Worm (Caenorhabditis elegans) whole organism, L2 larva: Measurements from ENCODE around the gene nep-5.

ENCODE experiments used
- C34F6.9 ChIP-seq: fragments of 150-350 bp; optimal IDR thresholded peaks from 2 replicates; lab custom pipeline; 2014; ENCODE audit warnings: missing biosample characterization, missing genetic modification characterization
- F13H6.1 ChIP-seq: sonication (generic microtip); optimal IDR thresholded peaks from 2 replicates; lab custom pipeline; 2016; ENCODE audit warnings: missing genetic modification characterization, missing compliant biosample characterization
- R02D3.7 ChIP-seq: fragments of 150-350 bp; optimal IDR thresholded peaks from 2 replicates; lab custom pipeline; 2014; ENCODE audit warnings: missing biosample characterization, missing genetic modification characterization
- Y55F3AM.14 ChIP-seq: fragments of 200-800 bp; sonication (Bioruptor generic); optimal IDR thresholded peaks from 2 replicates; lab custom pipeline; 2018; ENCODE audit warnings: mild to moderate bottlenecking, missing genetic modification characterization, missing compliant biosample characterization
- ZK546.5 ChIP-seq: sonication (generic microtip); optimal IDR thresholded peaks from 2 replicates; lab custom pipeline; 2017; ENCODE audit warnings: missing biosample characterization, missing genetic modification characterization
- alr-1 ChIP-seq: fragments of 150-350 bp; optimal IDR thresholded peaks from 2 replicates; lab custom pipeline; 2014; ENCODE audit warnings: missing biosample characterization, missing genetic modification characterization
- aly-2 ChIP-seq: fragments of 150-350 bp; optimal IDR thresholded peaks from 2 replicates; lab custom pipeline; 2014; ENCODE audit warnings: missing biosample characterization, missing genetic modification characterization
- blmp-1 ChIP-seq: sonication (generic microtip); optimal IDR thresholded peaks from 2 replicates; lab custom pipeline; 2017; ENCODE audit warnings: missing genetic modification characterization, mild to moderate bottlenecking, missing compliant biosample characterization, antibody characterized with exemption, moderate library complexity; ENCODE audit not compliant: insufficient read depth
- dmd-4 ChIP-seq: sonication (generic microtip); optimal IDR thresholded peaks from 2 replicates; lab custom pipeline; 2017; ENCODE audit warnings: missing biosample characterization, missing genetic modification characterization
- elt-1 ChIP-seq: fragments of 150-350 bp; optimal IDR thresholded peaks from 2 replicates; lab custom pipeline; 2014; ENCODE audit warnings: missing biosample characterization, missing genetic modification characterization
- elt-3 ChIP-seq: sonication (generic microtip); optimal IDR thresholded peaks from 2 replicates; lab custom pipeline; 2017; ENCODE audit warnings: missing biosample characterization, missing genetic modification characterization
- fos-1 ChIP-seq: fragments of 150-350 bp; optimal IDR thresholded peaks from 2 replicates; lab custom pipeline; 2014; ENCODE audit warnings: missing biosample characterization, missing genetic modification characterization
- gmeb-1 ChIP-seq: fragments of 150-350 bp; optimal IDR thresholded peaks from 2 replicates; lab custom pipeline; 2014; ENCODE audit warnings: missing biosample characterization, missing genetic modification characterization
- lin-11 ChIP-seq: fragments of 150-350 bp; sonication (generic microtip); optimal IDR thresholded peaks from 2 replicates; lab custom pipeline; 2014; ENCODE audit warnings: missing biosample characterization, missing genetic modification characterization, inconsistent platforms, mixed read lengths
- lin-39 ChIP-seq: fragments of 150-350 bp; optimal IDR thresholded peaks from 2 replicates; lab custom pipeline; 2014; ENCODE audit warnings: missing biosample characterization, missing genetic modification reagents, missing genetic modification characterization
- lsy-2 ChIP-seq, 2 experiments: fragments of 150-350 bp in 1 of 2; sonication (generic microtip) in 1 of 2; optimal IDR thresholded peaks; 2 replicates each; lab custom pipeline; 2014 to 2017; ENCODE audit warnings: missing biosample characterization in 2 of 2, missing genetic modification characterization in 2 of 2
- mbf-1 ChIP-seq: sonication (generic microtip); optimal IDR thresholded peaks from 2 replicates; lab custom pipeline; 2017; ENCODE audit warnings: missing biosample characterization, missing genetic modification characterization
- mdl-1 ChIP-seq, 2 experiments: fragments of 150-350 bp in 1 of 2; sonication (generic microtip) in 1 of 2; optimal IDR thresholded peaks; 2 replicates each; lab custom pipeline; 2017; ENCODE audit warnings: missing biosample characterization in 2 of 2, missing genetic modification characterization in 2 of 2
- nhr-11 ChIP-seq: fragments of 150-350 bp; optimal IDR thresholded peaks from 2 replicates; lab custom pipeline; 2014; ENCODE audit warnings: missing biosample characterization, missing genetic modification characterization
- nhr-12 ChIP-seq: fragments of 150-350 bp; optimal IDR thresholded peaks from 2 replicates; lab custom pipeline; 2014; ENCODE audit warnings: missing biosample characterization, missing genetic modification characterization
- nhr-129 ChIP-seq: fragments of 150-350 bp; optimal IDR thresholded peaks from 2 replicates; lab custom pipeline; 2014; ENCODE audit warnings: missing biosample characterization, missing genetic modification characterization
- nhr-21 ChIP-seq: fragments of 150-350 bp; optimal IDR thresholded peaks from 2 replicates; lab custom pipeline; 2014; ENCODE audit warnings: missing biosample characterization, missing genetic modification characterization
- nhr-237 ChIP-seq: fragments of 150-350 bp; optimal IDR thresholded peaks from 2 replicates; lab custom pipeline; 2014; ENCODE audit warnings: missing biosample characterization, missing genetic modification characterization
- nhr-25 ChIP-seq: fragments of 150-350 bp; sonication (generic microtip); optimal IDR thresholded peaks from 3 replicates; lab custom pipeline; 2014; ENCODE audit warnings: missing biosample characterization, missing genetic modification characterization
- nhr-6 ChIP-seq: fragments of 150-350 bp; optimal IDR thresholded peaks from 2 replicates; lab custom pipeline; 2014; ENCODE audit warnings: missing biosample characterization, missing genetic modification characterization
- sem-4 ChIP-seq: fragments of 150-350 bp; optimal IDR thresholded peaks from 2 replicates; lab custom pipeline; 2014; ENCODE audit warnings: missing biosample characterization, missing genetic modification reagents, missing genetic modification characterization
- sma-3 ChIP-seq: sonication (generic microtip); optimal IDR thresholded peaks from 2 replicates; lab custom pipeline; 2016; ENCODE audit warnings: missing genetic modification reagents, missing genetic modification characterization, missing compliant biosample characterization
- snpc-4 ChIP-seq: fragments of 150-350 bp; optimal IDR thresholded peaks from 2 replicates; lab custom pipeline; 2014; ENCODE audit warnings: missing biosample characterization, missing genetic modification characterization
- unc-39 ChIP-seq: fragments of 150-350 bp; optimal IDR thresholded peaks from 2 replicates; lab custom pipeline; 2014; ENCODE audit warnings: missing biosample characterization, missing genetic modification characterization
- unc-55 ChIP-seq: fragments of 150-350 bp; sonication (generic microtip); optimal IDR thresholded peaks from 3 replicates; lab custom pipeline; 2014; ENCODE audit warnings: missing biosample characterization, missing genetic modification reagents, missing genetic modification characterization
- ztf-1 ChIP-seq: fragments of 200-800 bp; sonication (Bioruptor generic); conservative IDR thresholded peaks from 2 replicates; pipeline ENCODE4 v1.3.6; 2022; ENCODE audit warnings: missing genetic modification characterization, missing compliant biosample characterization
- ztf-11 ChIP-seq: sonication (generic microtip); optimal IDR thresholded peaks from 2 replicates; lab custom pipeline; 2017; ENCODE audit warnings: missing biosample characterization, missing genetic modification characterization
- ztf-4 ChIP-seq: fragments of 150-350 bp; optimal IDR thresholded peaks from 2 replicates; lab custom pipeline; 2014; ENCODE audit warnings: missing biosample characterization, missing genetic modification characterization

nep-5 gene

ce11 chrII:5494405-5494804 lies 6.5 kb downstream of the nep-5 start, which contains the start of gene F12A10.6:
TSS of gene F12A10.6 (minus strand) at chrII:5494505.
- TF ChIP-seq F13H6.1 (tag; lab: Kevin White, UChicago) (no peak), elt-3 (tag; lab: Kevin White, UChicago) (no peak), blmp-1 (tag; lab: Kevin White, UChicago) (no peak), dmd-4 (tag; lab: Kevin White, UChicago) (no peak), mdl-1 (tag; optimal IDR thresholded peaks at IDR 0.05; lab: Kevin White, UChicago) (no peak), ztf-4 (no peak), ztf-11 (tag; lab: Kevin White, UChicago) (no peak), sma-3 (no peak), unc-39 (no peak), Y55F3AM.14 (no peak), unc-55 (GFP tag; lab: Kevin White, UChicago) (no peak), ztf-1 (GFP tag; lab: Robert Waterston, UW) (no peak), nhr-11 (tag; lab: Kevin White, UChicago) (no peak), aly-2 (no peak), lin-39 (tag; lab: Kevin White, UChicago) (no peak), sem-4 (tag; lab: Kevin White, UChicago) (no peak), ZK546.5 (tag; lab: Kevin White, UChicago) (no peak), alr-1 (no peak), fos-1 (tag; lab: Kevin White, UChicago) (no peak)

ce11 chrII:5496375-5496774 lies 8.4 kb downstream of the nep-5 start, which contains the start of gene F12A10.1:
TSS of gene F12A10.1 (plus strand) at chrII:5496540.
- peak; percentile 4 for TF ChIP-seq fos-1 (tag; lab: Kevin White, UChicago)
- peak; percentile 1 for TF ChIP-seq sma-3
- no peak for TF ChIP-seq mdl-1 (tag; optimal IDR thresholded peaks at IDR 0.05; lab: Kevin White, UChicago)
- TF ChIP-seq nhr-21 (tag; lab: Kevin White, UChicago) = peak; percentile 1

ce11 chrII:5497541-5497940 lies 9.6 kb downstream of the nep-5 start:
- no peak for TF ChIP-seq nhr-25
- TF ChIP-seq elt-1 = no peak
- no peak for TF ChIP-seq dmd-4 (tag; lab: Kevin White, UChicago)
- TF ChIP-seq C34F6.9 (tag; lab: Kevin White, UChicago) = no peak
- TF ChIP-seq unc-55 (GFP tag; lab: Kevin White, UChicago) = no peak
- TF ChIP-seq nhr-6 = no peak
- no peak for TF ChIP-seq nhr-237 (tag; lab: Kevin White, UChicago)
- no peak for TF ChIP-seq R02D3.7 (tag; lab: Kevin White, UChicago)
- TF ChIP-seq nhr-12 (tag; lab: Kevin White, UChicago) = no peak
- TF ChIP-seq snpc-4 (tag; lab: Kevin White, UChicago) = no peak
- TF ChIP-seq elt-3 (tag; lab: Kevin White, UChicago) = no peak
- TF ChIP-seq, all 48 proteins: peak for 0

- no peak for TF ChIP-seq Y55F3AM.14
Measured at ce11 chrII:5498156-5498739, 10.3 kb downstream of the nep-5 start, which contains the start of the genes suex-1 and F12A10.9. TSS of gene suex-1 (minus strand) at chrII:5498256. TSS of gene F12A10.9 (plus strand) at chrII:5498689.

ce11 chrII:5500470-5500869 lies 12.5 kb downstream of the nep-5 start, which contains the start of gene fzy-1:
TSS of gene fzy-1 (plus strand) at chrII:5500770.
- TF ChIP-seq nhr-12 (tag; lab: Kevin White, UChicago) (no peak), mbf-1 (tag; lab: Kevin White, UChicago) (no peak)

- TF ChIP-seq lsy-2 (tag; optimal IDR thresholded peaks at IDR 0.05; lab: Kevin White, UChicago) (peak in 1 of 2 experiments; percentile 49), sma-3 (no peak), lin-11 (tag; lab: Kevin White, UChicago) (no peak), elt-3 (tag; lab: Kevin White, UChicago) (no peak), elt-1 (no peak), C34F6.9 (tag; lab: Kevin White, UChicago) (peak; percentile 33), unc-39 (no peak), ztf-11 (tag; lab: Kevin White, UChicago) (no peak), gmeb-1 (peak; percentile 70), fos-1 (tag; lab: Kevin White, UChicago) (no peak), nhr-129 (tag; lab: Kevin White, UChicago) (peak; percentile 35), dmd-4 (tag; lab: Kevin White, UChicago) (no peak)
Measured at ce11 chrII:5500986-5501657, 13.2 kb downstream of the nep-5 start, which contains the start of gene F12A10.8. TSS of gene F12A10.8 (minus strand) at chrII:5501064.
